Worm (Caenorhabditis elegans) whole organism, early embryonic: ENCODE data around the gene rpl-22.

Experiments
- B0310.2 ChIP-seq: sonication (generic microtip); optimal IDR thresholded peaks from 2 replicates; lab custom pipeline; 2016; ENCODE audit warnings: mild to moderate bottlenecking, missing genetic modification characterization, missing compliant biosample characterization
- F13C5.2 ChIP-seq: sonication (generic microtip); optimal IDR thresholded peaks from 2 replicates; lab custom pipeline; 2017; ENCODE audit warnings: mild to moderate bottlenecking, missing genetic modification characterization, inconsistent platforms, missing compliant biosample characterization
- aly-1 ChIP-seq: sonication (generic microtip); optimal IDR thresholded peaks from 2 replicates; lab custom pipeline; 2016; ENCODE audit warnings: missing genetic modification characterization, missing compliant biosample characterization
- ama-1 ChIP-seq: fragments of 150-350 bp; optimal IDR thresholded peaks from 2 replicates; lab custom pipeline; 2014
- flt-1 ChIP-seq: fragments of 200-800 bp; sonication (Bioruptor generic); IDR thresholded peaks from 2 replicates; pipeline ENCODE4 v1.3.6; 2022; ENCODE audit warnings: missing genetic modification characterization, missing compliant biosample characterization
- hmbx-1 ChIP-seq: sonication (generic microtip); optimal IDR thresholded peaks from 2 replicates; lab custom pipeline; 2016; ENCODE audit warnings: mild to moderate bottlenecking, missing genetic modification characterization, missing compliant biosample characterization
- hmg-4 ChIP-seq: fragments of 200-800 bp; sonication (Bioruptor generic); optimal IDR thresholded peaks from 2 replicates; lab custom pipeline; 2018; ENCODE audit warnings: mild to moderate bottlenecking, missing genetic modification characterization, missing compliant biosample characterization
- hnd-1 ChIP-seq: sonication (generic microtip); optimal IDR thresholded peaks from 2 replicates; lab custom pipeline; 2016; ENCODE audit warnings: missing genetic modification characterization, missing compliant biosample characterization
- scrt-1 ChIP-seq: fragments of 200-800 bp; sonication (Bioruptor generic); IDR thresholded peaks from 2 replicates; pipeline ENCODE4 v1.3.6; 2022; ENCODE audit warnings: missing genetic modification characterization, missing compliant biosample characterization
- sea-1 ChIP-seq: fragments of 200-800 bp; sonication (Bioruptor generic); conservative IDR thresholded peaks from 2 replicates; pipeline ENCODE4 v1.3.6; 2022; ENCODE audit warnings: missing genetic modification characterization, missing compliant biosample characterization
- tbx-11 ChIP-seq: fragments of 200-800 bp; sonication (Bioruptor generic); IDR thresholded peaks from 2 replicates; pipeline ENCODE4 v1.3.6; 2022; ENCODE audit warnings: missing genetic modification characterization, missing compliant biosample characterization
- tra-4 ChIP-seq: sonication (generic microtip); optimal IDR thresholded peaks from 2 replicates; lab custom pipeline; 2017; ENCODE audit warnings: missing genetic modification characterization, missing compliant biosample characterization

ce11 chrII:5027952-5028351 is 27.5 kb upstream of the rpl-22 start:
- TF ChIP-seq scrt-1: no peak
- TF ChIP-seq tra-4 (tag; lab: Kevin White, UChicago): no peak
- TF ChIP-seq B0310.2 (tag; lab: Kevin White, UChicago): no peak
- TF ChIP-seq F13C5.2 (tag; lab: Kevin White, UChicago): no peak
- TF ChIP-seq ama-1 (lab: Kevin White, UChicago): no peak
- TF ChIP-seq hmg-4: no peak
- TF ChIP-seq hnd-1 (tag; lab: Kevin White, UChicago): no peak
- no peak for TF ChIP-seq flt-1
- no peak for TF ChIP-seq aly-1 (tag; lab: Kevin White, UChicago)
- no peak for TF ChIP-seq hmbx-1
- no peak for TF ChIP-seq tbx-11 (GFP tag; lab: Robert Waterston, UW)
- no peak for TF ChIP-seq sea-1 (GFP tag; lab: Robert Waterston, UW)
